Worm (Caenorhabditis elegans) whole organism, early embryonic: Measurements from ENCODE around the gene hdl-2.

Source experiments
- B0310.2 ChIP-seq: sonication (generic microtip); optimal IDR thresholded peaks from 2 replicates; lab custom pipeline; 2016; ENCODE audit warnings: mild to moderate bottlenecking, missing genetic modification characterization, missing compliant biosample characterization
- F13C5.2 ChIP-seq: sonication (generic microtip); optimal IDR thresholded peaks from 2 replicates; lab custom pipeline; 2017; ENCODE audit warnings: mild to moderate bottlenecking, missing genetic modification characterization, inconsistent platforms, missing compliant biosample characterization
- aly-1 ChIP-seq: sonication (generic microtip); optimal IDR thresholded peaks from 2 replicates; lab custom pipeline; 2016; ENCODE audit warnings: missing genetic modification characterization, missing compliant biosample characterization
- ama-1 ChIP-seq: fragments of 150-350 bp; optimal IDR thresholded peaks from 2 replicates; lab custom pipeline; 2014
- ceh-13 ChIP-seq: fragments of 200-800 bp; sonication (Bioruptor generic); optimal IDR thresholded peaks from 2 replicates; lab custom pipeline; 2018; ENCODE audit warnings: mild to moderate bottlenecking, missing genetic modification characterization, missing compliant biosample characterization
- ceh-36 ChIP-seq: sonication (generic microtip); optimal IDR thresholded peaks from 2 replicates; lab custom pipeline; 2016; ENCODE audit warnings: missing genetic modification characterization, inconsistent platforms, missing compliant biosample characterization
- ets-7 ChIP-seq: sonication (generic microtip); optimal IDR thresholded peaks from 2 replicates; lab custom pipeline; 2016; ENCODE audit warnings: missing genotype, missing genetic modification characterization, missing compliant biosample characterization
- flt-1 ChIP-seq: fragments of 200-800 bp; sonication (Bioruptor generic); IDR thresholded peaks from 2 replicates; pipeline ENCODE4 v1.3.6; 2022; ENCODE audit warnings: missing genetic modification characterization, missing compliant biosample characterization
- hmbx-1 ChIP-seq: sonication (generic microtip); optimal IDR thresholded peaks from 2 replicates; lab custom pipeline; 2016; ENCODE audit warnings: mild to moderate bottlenecking, missing genetic modification characterization, missing compliant biosample characterization
- hmg-4 ChIP-seq: fragments of 200-800 bp; sonication (Bioruptor generic); optimal IDR thresholded peaks from 2 replicates; lab custom pipeline; 2018; ENCODE audit warnings: mild to moderate bottlenecking, missing genetic modification characterization, missing compliant biosample characterization
- hnd-1 ChIP-seq: sonication (generic microtip); optimal IDR thresholded peaks from 2 replicates; lab custom pipeline; 2016; ENCODE audit warnings: missing genetic modification characterization, missing compliant biosample characterization
- pes-1 ChIP-seq: fragments of 200-800 bp; sonication (Bioruptor generic); IDR thresholded peaks from 2 replicates; pipeline ENCODE4 v1.3.6; 2022; ENCODE audit warnings: missing genetic modification reagents, missing genetic modification characterization, missing compliant biosample characterization
- scrt-1 ChIP-seq: fragments of 200-800 bp; sonication (Bioruptor generic); IDR thresholded peaks from 2 replicates; pipeline ENCODE4 v1.3.6; 2022; ENCODE audit warnings: missing genetic modification characterization, missing compliant biosample characterization
- sea-1 ChIP-seq: fragments of 200-800 bp; sonication (Bioruptor generic); conservative IDR thresholded peaks from 2 replicates; pipeline ENCODE4 v1.3.6; 2022; ENCODE audit warnings: missing genetic modification characterization, missing compliant biosample characterization
- tbx-11 ChIP-seq: fragments of 200-800 bp; sonication (Bioruptor generic); IDR thresholded peaks from 2 replicates; pipeline ENCODE4 v1.3.6; 2022; ENCODE audit warnings: missing genetic modification characterization, missing compliant biosample characterization
- tbx-37 ChIP-seq: fragments of 200-800 bp; sonication (Bioruptor generic); conservative IDR thresholded peaks from 2 replicates; pipeline ENCODE4 v1.3.6; 2022; ENCODE audit warnings: missing genetic modification reagents, missing genetic modification characterization, missing compliant biosample characterization
- tra-4 ChIP-seq: sonication (generic microtip); optimal IDR thresholded peaks from 2 replicates; lab custom pipeline; 2017; ENCODE audit warnings: missing genetic modification characterization, missing compliant biosample characterization

The hdl-2 gene

DNA sequence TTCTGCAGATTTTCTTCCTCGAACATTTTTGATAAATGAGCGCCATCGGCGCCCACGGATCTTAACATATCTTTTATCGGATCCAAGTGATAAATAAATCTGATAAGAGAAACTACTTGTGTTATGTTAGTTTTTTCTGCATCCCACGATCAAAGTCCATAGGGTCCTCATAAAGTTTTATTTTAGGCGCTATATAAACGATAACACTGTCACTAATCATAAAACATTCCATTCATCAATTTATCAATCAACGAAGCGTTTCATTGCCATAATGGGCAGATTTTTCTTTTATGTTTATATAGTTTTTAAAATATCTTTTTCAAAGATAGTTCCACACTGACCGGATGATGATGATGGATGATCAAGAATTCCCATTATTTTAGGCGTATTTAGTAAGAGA is 9.3 kb upstream of the hdl-2 start:
- TF ChIP-seq ets-7 (tag; lab: Kevin White, UChicago), result no peak
- TF ChIP-seq ceh-13 (GFP tag; lab: Kevin White, UChicago), result no peak
- TF ChIP-seq sea-1 (GFP tag; lab: Robert Waterston, UW), result no peak
- TF ChIP-seq scrt-1 (GFP tag; lab: Robert Waterston, UW), result no peak
- no peak for TF ChIP-seq pes-1

DNA sequence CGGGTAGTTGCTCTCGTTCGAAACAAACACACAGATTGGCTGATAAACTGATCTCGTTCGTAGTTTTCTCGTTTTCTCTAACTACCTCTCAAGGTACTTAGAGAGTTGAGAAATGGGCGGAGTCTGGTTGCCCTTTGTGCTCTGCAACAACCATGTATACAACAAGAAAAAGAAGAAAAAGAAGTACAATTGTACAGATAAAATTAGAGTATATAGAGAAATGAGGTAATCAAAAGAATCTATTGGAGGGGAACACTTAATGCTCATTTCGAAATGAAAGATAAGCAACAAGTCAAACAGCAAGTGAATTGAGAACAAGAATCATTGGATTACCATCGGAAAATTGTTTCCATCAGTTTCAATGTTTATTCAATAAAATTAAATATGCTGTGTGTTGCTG is 8.6 kb upstream of the hdl-2 start, which contains the start of gene C09G9.1:
C09G9.1 (minus strand) TSS at position 143 of the 400 bp plus-strand sequence.
- no peak for TF ChIP-seq tbx-37
- TF ChIP-seq pes-1, result no peak
- TF ChIP-seq ama-1 (lab: Kevin White, UChicago), result no peak
- no peak for TF ChIP-seq hmbx-1 (tag; lab: Kevin White, UChicago)
- no peak for TF ChIP-seq tbx-11 (GFP tag; lab: Robert Waterston, UW)
- TF ChIP-seq tra-4, result no peak
- TF ChIP-seq scrt-1 (GFP tag; lab: Robert Waterston, UW), result no peak
- TF ChIP-seq ceh-13 (GFP tag; lab: Kevin White, UChicago), result no peak
- TF ChIP-seq ets-7 (tag; lab: Kevin White, UChicago), result no peak

DNA sequence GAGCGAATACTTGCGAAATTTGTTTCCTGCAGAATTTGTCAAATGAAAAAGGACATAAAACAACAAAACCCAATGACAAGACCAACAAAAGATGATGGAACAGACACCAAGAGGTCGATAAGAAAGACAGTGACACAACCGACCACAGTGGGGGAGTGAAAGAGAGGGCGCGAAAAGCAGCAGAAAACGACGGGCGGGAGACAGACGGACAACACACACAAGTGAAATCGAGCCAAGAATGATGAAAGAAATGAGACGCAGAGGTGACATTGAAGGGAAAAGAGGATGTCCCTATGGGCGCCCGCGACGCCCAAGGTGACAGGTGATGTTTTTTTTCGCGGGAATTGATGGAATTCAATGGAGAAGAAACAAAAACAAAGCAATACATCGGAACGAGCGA is 7.9 kb upstream of the hdl-2 start:
- no peak for TF ChIP-seq sea-1 (GFP tag; lab: Robert Waterston, UW)
- no peak for TF ChIP-seq ets-7 (tag; lab: Kevin White, UChicago)
- TF ChIP-seq pes-1, result no peak
- TF ChIP-seq tbx-11 (GFP tag; lab: Robert Waterston, UW), result no peak
- peak; percentile 30 for TF ChIP-seq hmg-4

DNA sequence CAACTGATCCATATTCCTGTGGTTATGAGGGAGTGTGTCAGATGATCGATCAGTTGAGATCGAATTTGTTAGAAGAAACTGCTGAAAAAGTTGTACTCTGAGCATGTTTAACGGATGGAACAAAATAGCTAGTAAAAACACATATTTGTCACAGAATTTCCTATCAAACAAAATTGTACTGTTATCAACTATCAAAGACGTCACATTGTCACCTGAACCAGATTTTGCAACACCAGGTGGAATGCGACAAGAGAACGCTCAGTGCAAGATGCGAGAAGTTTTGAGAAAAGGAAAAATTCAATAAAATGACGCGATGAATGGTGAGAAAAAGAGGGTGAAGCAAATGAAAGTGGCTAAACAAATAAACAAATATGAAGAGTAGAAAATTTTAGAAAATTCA is 6.4 kb upstream of the hdl-2 start:
- TF ChIP-seq ceh-36 (tag; lab: Kevin White, UChicago), result no peak
- no peak for TF ChIP-seq ets-7 (tag; lab: Kevin White, UChicago)
- TF ChIP-seq tra-4, result no peak
- TF ChIP-seq aly-1, result no peak

DNA sequence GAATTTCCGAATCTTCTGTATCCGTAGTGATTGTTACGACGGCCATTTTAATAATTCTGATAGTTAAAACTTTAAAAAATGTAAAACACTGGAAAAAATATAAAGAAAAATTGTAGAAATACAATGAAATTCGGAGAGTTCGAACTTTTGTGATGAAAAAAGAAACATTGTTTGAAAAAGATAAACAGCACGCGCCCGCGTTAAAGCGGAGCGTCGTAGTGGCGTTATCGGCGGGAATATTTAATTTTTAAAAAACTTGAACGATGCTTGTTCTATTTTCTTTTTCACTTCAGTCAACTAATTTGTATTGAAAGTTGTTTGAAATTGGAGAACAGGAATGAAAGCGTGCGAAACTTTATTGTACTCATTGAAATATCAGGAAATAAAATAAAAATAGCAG is 4.3 kb upstream of the hdl-2 start, which contains the start of gene npp-23:
npp-23 (minus strand) TSS at position 56 of the 400 bp plus-strand sequence.
- no peak for TF ChIP-seq tbx-11 (GFP tag; lab: Robert Waterston, UW)
- TF ChIP-seq tra-4, result no peak
- no peak for TF ChIP-seq hmbx-1 (tag; lab: Kevin White, UChicago)
- no peak for TF ChIP-seq sea-1 (GFP tag; lab: Robert Waterston, UW)
- no peak for TF ChIP-seq tbx-37
- TF ChIP-seq hnd-1 (tag; lab: Kevin White, UChicago), result no peak
- no peak for TF ChIP-seq F13C5.2 (tag; lab: Kevin White, UChicago)

DNA sequence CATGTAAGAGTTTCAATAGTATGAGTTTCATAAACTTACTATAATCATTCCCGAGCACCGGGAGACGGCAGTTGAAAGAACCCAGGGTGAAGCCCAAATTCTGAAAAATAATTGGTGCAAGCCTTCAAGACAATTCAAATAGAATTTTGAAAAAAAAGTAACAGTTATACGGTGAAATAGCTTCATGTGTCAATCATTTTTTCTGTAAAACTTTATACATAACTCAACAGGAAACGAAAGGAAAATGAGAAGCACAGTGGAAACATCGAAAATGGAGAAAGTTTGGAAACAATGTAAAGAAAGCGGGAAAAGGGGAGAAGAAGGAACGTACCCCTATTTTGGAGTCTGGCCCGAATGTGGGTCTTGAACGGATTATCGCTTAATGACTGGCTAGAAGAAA is 989 bp upstream of the hdl-2 start, which contains the start of gene C09G9.3:
C09G9.3 (minus strand) TSS at position 101 of the 400 bp plus-strand sequence.
- TF ChIP-seq tbx-37 (no peak), pes-1 (no peak), ama-1 (lab: Kevin White, UChicago) (no peak), ets-7 (tag; lab: Kevin White, UChicago) (no peak), hnd-1 (tag; lab: Kevin White, UChicago) (no peak), B0310.2 (tag; lab: Kevin White, UChicago) (no peak), ceh-36 (tag; lab: Kevin White, UChicago) (no peak)

DNA sequence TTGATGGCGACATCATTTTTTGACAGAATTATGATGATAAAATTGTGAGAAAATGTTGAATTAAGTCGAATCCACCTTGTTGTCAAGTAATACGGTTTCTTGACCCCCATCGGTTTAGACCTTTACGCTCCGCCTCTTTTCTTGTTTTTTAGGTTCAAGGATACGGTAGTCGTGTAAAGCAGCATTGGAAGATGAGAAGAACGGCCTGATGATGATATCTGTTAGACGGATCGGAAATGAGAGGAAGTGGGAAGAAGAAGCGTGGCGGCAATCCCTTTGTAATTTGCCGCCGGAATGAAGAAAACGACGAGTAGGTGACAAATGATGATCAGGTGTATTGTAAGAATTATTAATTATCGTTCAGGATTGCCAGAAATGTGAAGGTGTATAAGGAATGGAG is 5.9 kb downstream of the hdl-2 start, which contains the start of gene npax-4:
npax-4 (minus strand) TSS at position 101 of the 400 bp plus-strand sequence.
- TF ChIP-seq sea-1 (GFP tag; lab: Robert Waterston, UW) (no peak), hnd-1 (tag; lab: Kevin White, UChicago) (no peak), hmbx-1 (tag; lab: Kevin White, UChicago) (no peak), F13C5.2 (tag; lab: Kevin White, UChicago) (no peak), B0310.2 (tag; lab: Kevin White, UChicago) (no peak), ets-7 (tag; lab: Kevin White, UChicago) (no peak), tbx-11 (GFP tag; lab: Robert Waterston, UW) (no peak), pes-1 (no peak), tra-4 (no peak), scrt-1 (GFP tag; lab: Robert Waterston, UW) (no peak), flt-1 (GFP tag; lab: Robert Waterston, UW) (no peak), ceh-36 (tag; lab: Kevin White, UChicago) (no peak), ceh-13 (GFP tag; lab: Kevin White, UChicago) (no peak), tbx-37 (no peak), aly-1 (no peak), ama-1 (lab: Kevin White, UChicago) (no peak), hmg-4 (no peak)

DNA sequence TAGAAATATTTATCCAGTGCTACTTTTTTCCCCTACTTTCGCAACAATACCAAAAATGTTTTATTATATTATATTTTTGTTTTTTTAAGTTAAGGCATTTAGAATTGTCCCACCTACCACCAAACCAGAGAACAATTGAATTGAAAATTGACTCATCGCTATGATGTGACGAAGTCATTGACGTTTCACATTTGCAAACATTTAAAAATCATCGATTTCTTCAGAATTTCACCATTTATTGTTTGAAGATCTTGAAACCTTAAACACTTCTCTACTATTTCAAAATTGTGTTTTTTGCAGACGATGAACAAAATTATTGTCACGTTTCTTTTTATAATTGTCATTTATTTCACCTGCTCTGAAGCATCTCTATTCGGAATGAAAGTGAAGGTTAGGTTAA is 7.2 kb downstream of the hdl-2 start, which contains the start of gene C09G9.8:
C09G9.8 (plus strand) TSS at position 301 of the 400 bp plus-strand sequence.
- TF ChIP-seq tbx-11 (GFP tag; lab: Robert Waterston, UW) (no peak), B0310.2 (tag; lab: Kevin White, UChicago) (no peak), ceh-13 (GFP tag; lab: Kevin White, UChicago) (no peak), pes-1 (no peak), hmbx-1 (tag; lab: Kevin White, UChicago) (no peak), hmg-4 (no peak), sea-1 (GFP tag; lab: Robert Waterston, UW) (no peak), flt-1 (GFP tag; lab: Robert Waterston, UW) (no peak), tbx-37 (no peak), ets-7 (tag; lab: Kevin White, UChicago) (no peak), tra-4 (no peak), F13C5.2 (tag; lab: Kevin White, UChicago) (no peak)
